Worm (Caenorhabditis elegans) whole organism, early embryonic: ENCODE results near the gene ehbp-1.

Experiments
- F13C5.2 ChIP-seq: sonication (generic microtip); optimal IDR thresholded peaks from 2 replicates; lab custom pipeline; 2017; ENCODE audit warnings: mild to moderate bottlenecking, missing genetic modification characterization, inconsistent platforms, missing compliant biosample characterization
- aly-1 ChIP-seq: sonication (generic microtip); optimal IDR thresholded peaks from 2 replicates; lab custom pipeline; 2016; ENCODE audit warnings: missing genetic modification characterization, missing compliant biosample characterization
- sea-1 ChIP-seq: fragments of 200-800 bp; sonication (Bioruptor generic); conservative IDR thresholded peaks from 2 replicates; pipeline ENCODE4 v1.3.6; 2022; ENCODE audit warnings: missing genetic modification characterization, missing compliant biosample characterization

ce11 chrV:9588574-9588973, 38.1 kb downstream of the ehbp-1 start:
- TF ChIP-seq aly-1 (tag; lab: Kevin White, UChicago) = no peak
- no peak for TF ChIP-seq F13C5.2 (tag; lab: Kevin White, UChicago)
- no peak for TF ChIP-seq sea-1 (GFP tag; lab: Robert Waterston, UW)
